Fruit fly (Drosophila melanogaster) whole organism, embryonic: ENCODE results near the gene dre4.

Experiments
- Abd-B ChIP-seq: fragments of 200-800 bp; sonication (Bioruptor generic); optimal IDR thresholded peaks from 2 replicates; lab custom pipeline; 2018; ENCODE audit warnings: missing biosample characterization, mild to moderate bottlenecking, missing genetic modification characterization, moderate library complexity
- Aef1 ChIP-seq: fragments of 200-800 bp; sonication (Bioruptor generic); IDR thresholded peaks from 3 replicates; pipeline ENCODE4 v1.3.6; 2022; ENCODE audit warnings: missing biosample characterization, missing genetic modification characterization
- CG10366 ChIP-seq: fragments of 200-800 bp; sonication (Bioruptor generic); IDR thresholded peaks from 2 replicates; pipeline ENCODE4 v1.3.6; 2022; ENCODE audit warnings: missing biosample characterization, missing genetic modification characterization
- CG10565 ChIP-seq: fragments of 200-800 bp; sonication (Bioruptor generic); optimal IDR thresholded peaks from 3 replicates; lab custom pipeline; 2016; ENCODE audit warnings: missing biosample characterization, mild to moderate bottlenecking, missing genetic modification characterization
- CG10959 ChIP-seq: fragments of 200-800 bp; sonication (Bioruptor generic); IDR thresholded peaks from 2 replicates; pipeline ENCODE4 v1.3.6; 2022; ENCODE audit warnings: missing biosample characterization, missing genetic modification characterization
- CG11723 ChIP-seq: fragments of 200-800 bp; sonication (Bioruptor generic); optimal IDR thresholded peaks from 2 replicates; lab custom pipeline; 2017; ENCODE audit warnings: missing biosample characterization, mild to moderate bottlenecking, missing genetic modification characterization
- CG14014 ChIP-seq: fragments of 200-800 bp; sonication (Bioruptor generic); IDR thresholded peaks from 2 replicates; pipeline ENCODE4 v1.3.6; 2022; ENCODE audit warnings: missing biosample characterization, missing genetic modification characterization
- CG1529 ChIP-seq: fragments of 200-800 bp; sonication (Bioruptor generic); optimal IDR thresholded peaks from 3 replicates; lab custom pipeline; 2018; ENCODE audit warnings: missing biosample characterization, missing genetic modification characterization
- CG15514 ChIP-seq: fragments of 200-800 bp; sonication (Bioruptor generic); optimal IDR thresholded peaks from 3 replicates; lab custom pipeline; 2017; ENCODE audit warnings: missing biosample characterization, missing genetic modification characterization, mild to moderate bottlenecking, moderate library complexity, missing genetic modification reagents
- CG3847 ChIP-seq: fragments of 200-800 bp; sonication (Bioruptor generic); IDR thresholded peaks from 2 replicates; pipeline ENCODE4 v1.3.6; 2022; ENCODE audit warnings: missing biosample characterization, missing genetic modification characterization
- CG4617 ChIP-seq: fragments of 200-800 bp; sonication (Bioruptor generic); optimal IDR thresholded peaks from 3 replicates; lab custom pipeline; 2016; ENCODE audit warnings: missing biosample characterization, missing genetic modification characterization, borderline replicate concordance
- CG6765 ChIP-seq: fragments of 200-800 bp; sonication (Bioruptor generic); optimal IDR thresholded peaks from 3 replicates; lab custom pipeline; 2017; ENCODE audit warnings: missing biosample characterization, mild to moderate bottlenecking, missing genetic modification characterization
- CG7372 ChIP-seq: fragments of 200-800 bp; sonication (Bioruptor generic); IDR thresholded peaks from 2 replicates; pipeline ENCODE4 v1.3.6; 2022; ENCODE audit warnings: missing biosample characterization, missing genetic modification characterization
- CG8290 ChIP-seq, 3 experiments: fragments of 200-800 bp; sonication (Bioruptor generic); optimal IDR thresholded peaks; 2 replicates each; lab custom pipeline; 2016 to 2019; ENCODE audit warnings: missing biosample characterization in 3 of 3, missing genetic modification characterization in 3 of 3, mild to moderate bottlenecking in 2 of 3, moderate library complexity in 1 of 3
- CG8478 ChIP-seq: fragments of >200 bp; optimal IDR thresholded peaks from 2 replicates; lab custom pipeline; 2018
- CG8765 ChIP-seq: fragments of 200-800 bp; sonication (Bioruptor generic); IDR thresholded peaks from 2 replicates; pipeline ENCODE4 v1.3.6; 2022; ENCODE audit warnings: missing biosample characterization, missing genetic modification characterization
- CG9727 ChIP-seq: fragments of 200-800 bp; sonication (Bioruptor generic); optimal IDR thresholded peaks from 3 replicates; lab custom pipeline; 2017; ENCODE audit warnings: missing biosample characterization, mild to moderate bottlenecking, missing genetic modification characterization
- D ChIP-seq, 2 experiments: fragments of 200-800 bp in 1 of 2; fragments of >200 bp in 1 of 2; sonication (Bioruptor generic) in 1 of 2; optimal IDR thresholded peaks; 2 replicates in 1 of 2; 3 replicates in 1 of 2; lab custom pipeline; 2017; ENCODE audit warnings: mild to moderate bottlenecking in 1 of 2, missing biosample characterization in 1 of 2, missing genetic modification characterization in 1 of 2, missing genetic modification reagents in 1 of 2
- E2f2 ChIP-seq: fragments of 200-800 bp; sonication (Bioruptor generic); IDR thresholded peaks from 2 replicates; pipeline ENCODE4 v1.3.6; 2022; ENCODE audit warnings: missing biosample characterization, missing genetic modification characterization
- HLH4C ChIP-seq: fragments of 200-800 bp; sonication (Bioruptor generic); IDR thresholded peaks from 3 replicates; pipeline ENCODE4 v1.3.6; 2022; ENCODE audit warnings: missing biosample characterization, missing genetic modification characterization; ENCODE audit not compliant: partially characterized antibody
- HLHmδ ChIP-seq: fragments of 200-800 bp; sonication (Bioruptor generic); optimal IDR thresholded peaks from 2 replicates; lab custom pipeline; 2018; ENCODE audit warnings: missing biosample characterization, mild to moderate bottlenecking, missing genetic modification characterization, moderate library complexity
- HmgZ ChIP-seq: fragments of 200-800 bp; sonication (Bioruptor generic); optimal IDR thresholded peaks from 2 replicates; lab custom pipeline; 2018; ENCODE audit warnings: missing biosample characterization, mild to moderate bottlenecking, missing genetic modification characterization
- Hr51 ChIP-seq, 2 experiments: fragments of 200-800 bp; sonication (Bioruptor generic); optimal IDR thresholded peaks; 2 replicates in 1 of 2; 3 replicates in 1 of 2; lab custom pipeline; 2016 to 2018; ENCODE audit warnings: missing biosample characterization in 2 of 2, missing genetic modification characterization in 2 of 2, mild to moderate bottlenecking in 1 of 2, moderate library complexity in 1 of 2
- MBD-R2 ChIP-seq: fragments of 200-800 bp; sonication (Bioruptor generic); IDR thresholded peaks from 2 replicates; pipeline ENCODE4 v1.3.6; 2022; ENCODE audit warnings: missing biosample characterization, missing genetic modification characterization
- Mad ChIP-seq: fragments of 200-800 bp; sonication (Bioruptor generic); optimal IDR thresholded peaks from 2 replicates; lab custom pipeline; 2016; ENCODE audit warnings: missing biosample characterization, missing genetic modification characterization
- NC2β ChIP-seq: fragments of 200-800 bp; sonication (Bioruptor generic); optimal IDR thresholded peaks from 2 replicates; lab custom pipeline; 2016; ENCODE audit warnings: missing biosample characterization, missing genetic modification characterization
- Stat92E ChIP-seq, 3 experiments: fragments of >200 bp in 2 of 3; fragments of 200-800 bp in 1 of 3; sonication (Bioruptor generic) in 1 of 3; optimal IDR thresholded peaks; 2 replicates each; lab custom pipeline; 2017 to 2019; ENCODE audit warnings: missing biosample characterization in 3 of 3, missing genetic modification characterization in 3 of 3, mild to moderate bottlenecking in 1 of 3, moderate library complexity in 1 of 3
- TFAM ChIP-seq: fragments of 200-800 bp; sonication (Bioruptor generic); optimal IDR thresholded peaks from 2 replicates; lab custom pipeline; 2017; ENCODE audit warnings: missing biosample characterization, missing genetic modification characterization, inconsistent platforms
- cwo ChIP-seq: fragments of 200-800 bp; sonication (Bioruptor generic); optimal IDR thresholded peaks from 3 replicates; lab custom pipeline; 2017; ENCODE audit warnings: missing biosample characterization, missing genetic modification characterization, mild to moderate bottlenecking, moderate library complexity, missing genetic modification reagents
- fu2 ChIP-seq: fragments of 200-800 bp; sonication (Bioruptor generic); optimal IDR thresholded peaks from 2 replicates; lab custom pipeline; 2016; ENCODE audit warnings: missing biosample characterization, missing genetic modification characterization
- gce ChIP-seq: fragments of 200-800 bp; sonication (Bioruptor generic); IDR thresholded peaks from 3 replicates; pipeline ENCODE4 v1.3.6; 2022; ENCODE audit warnings: missing biosample characterization, missing genetic modification characterization
- her ChIP-seq: fragments of 200-800 bp; sonication (Bioruptor generic); optimal IDR thresholded peaks from 2 replicates; lab custom pipeline; 2016; ENCODE audit warnings: missing biosample characterization, missing genetic modification characterization
- ind ChIP-seq: fragments of 200-800 bp; sonication (Bioruptor generic); optimal IDR thresholded peaks from 3 replicates; lab custom pipeline; 2016; ENCODE audit warnings: missing biosample characterization, missing genetic modification characterization
- lmd ChIP-seq: fragments of 200-800 bp; sonication (Bioruptor generic); IDR thresholded peaks from 2 replicates; pipeline ENCODE4 v1.3.6; 2022; ENCODE audit warnings: missing biosample characterization, missing genetic modification characterization
- mam ChIP-seq: fragments of 200-800 bp; sonication (Bioruptor generic); optimal IDR thresholded peaks from 3 replicates; lab custom pipeline; 2016; ENCODE audit warnings: missing biosample characterization, missing genetic modification characterization
- mirr ChIP-seq: fragments of 200-800 bp; sonication (Bioruptor generic); optimal IDR thresholded peaks from 3 replicates; lab custom pipeline; 2018; ENCODE audit warnings: missing biosample characterization, mild to moderate bottlenecking, missing genetic modification characterization
- mld ChIP-seq: fragments of 200-800 bp; sonication (Bioruptor generic); IDR thresholded peaks from 3 replicates; pipeline ENCODE4 v1.3.6; 2022; ENCODE audit warnings: missing biosample characterization, missing genetic modification characterization; ENCODE audit not compliant: partially characterized antibody
- nerfin-2 ChIP-seq: fragments of 200-800 bp; sonication (Bioruptor generic); IDR thresholded peaks from 2 replicates; pipeline ENCODE4 v1.3.6; 2022; ENCODE audit warnings: missing biosample characterization, missing genetic modification characterization; ENCODE audit not compliant: partially characterized antibody
- ranshi ChIP-seq: fragments of 200-800 bp; sonication (Bioruptor generic); IDR thresholded peaks from 2 replicates; pipeline ENCODE4 v1.3.6; 2022; ENCODE audit warnings: missing biosample characterization, missing genetic modification characterization
- ro ChIP-seq: fragments of 200-800 bp; sonication (Bioruptor generic); IDR thresholded peaks from 2 replicates; pipeline ENCODE4 v1.3.6; 2022; ENCODE audit warnings: missing biosample characterization, missing genetic modification characterization
- row ChIP-seq: fragments of 200-800 bp; sonication (Bioruptor generic); IDR thresholded peaks from 3 replicates; pipeline ENCODE4 v1.3.6; 2022; ENCODE audit warnings: missing biosample characterization, missing genetic modification characterization
- sisA ChIP-seq: fragments of 200-800 bp; sonication (Bioruptor generic); IDR thresholded peaks from 2 replicates; pipeline ENCODE4 v1.3.6; 2022; ENCODE audit warnings: missing biosample characterization, missing genetic modification characterization
- stc ChIP-seq: fragments of 200-800 bp; sonication (Bioruptor generic); IDR thresholded peaks from 2 replicates; pipeline ENCODE4 v1.3.6; 2022; ENCODE audit warnings: missing biosample characterization, missing genetic modification characterization
- tll ChIP-seq, 2 experiments: fragments of 200-800 bp in 1 of 2; fragments of >200 bp in 1 of 2; sonication (Bioruptor generic) in 1 of 2; optimal IDR thresholded peaks; 2 replicates each; lab custom pipeline; 2017 to 2019; ENCODE audit warnings: missing biosample characterization in 2 of 2, missing genetic modification characterization in 2 of 2, mild to moderate bottlenecking in 1 of 2, moderate library complexity in 1 of 2
- tna ChIP-seq: fragments of 200-800 bp; sonication (Bioruptor generic); IDR thresholded peaks from 2 replicates; pipeline ENCODE4 v1.3.6; 2022; ENCODE audit warnings: missing biosample characterization, missing genetic modification characterization; ENCODE audit not compliant: partially characterized antibody
- trem ChIP-seq: fragments of 200-800 bp; optimal IDR thresholded peaks from 3 replicates; lab custom pipeline; 2019; ENCODE audit warnings: missing biosample characterization, mild to moderate bottlenecking, missing genetic modification characterization, moderate library complexity
- usp ChIP-seq: fragments of >200 bp; optimal IDR thresholded peaks from 2 replicates; lab custom pipeline; 2017; ENCODE audit warnings: missing biosample characterization, missing genetic modification characterization
- wdn ChIP-seq: fragments of 200-800 bp; sonication (Bioruptor generic); IDR thresholded peaks from 2 replicates; pipeline ENCODE4 v1.3.6; 2022; ENCODE audit warnings: missing biosample characterization, missing genetic modification characterization
- yki ChIP-seq: fragments of >200 bp; optimal IDR thresholded peaks from 3 replicates; lab custom pipeline; 2018

Gene dre4

dm6 chr3L:1861794-1862447 is 14.2 kb downstream of the dre4 start, which contains the start of gene Rap1 (continued):
- TF ChIP-seq lmd (GFP tag; lab: Robert Waterston, UW) (peak; percentile 78; the same call in 1 of the 2 replicates), Hr51 (GFP tag; optimal IDR thresholded peaks at IDR 0.05; lab: Kevin White, UChicago) (peak in 1 of 2 experiments; percentile 39), Mad (GFP tag; lab: Kevin White, UChicago) (peak; percentile 2), CG8478 (lab: Kevin White, UChicago) (peak; percentile 47), CG1529 (GFP tag; lab: Kevin White, UChicago) (no peak), CG4617 (peak; percentile 95), CG6765 (GFP tag; lab: Kevin White, UChicago) (no peak), Stat92E (GFP tag; optimal IDR thresholded peaks at IDR 0.05; lab: Kevin White, UChicago) (no peak), ranshi (GFP tag; lab: Robert Waterston, UW) (peak; percentile 76), HLHmδ (GFP tag; lab: Kevin White, UChicago) (no peak), CG11723 (GFP tag; lab: Kevin White, UChicago) (peak; percentile 32), CG14014 (GFP tag; lab: Robert Waterston, UW) (peak; percentile 53), CG8765 (GFP tag; lab: Robert Waterston, UW) (peak; percentile 69), CG8290 (GFP tag; optimal IDR thresholded peaks at IDR 0.05; lab: Kevin White, UChicago) (peak; percentile 85), CG8290 (tag; optimal IDR thresholded peaks at IDR 0.05; lab: Kevin White, UChicago) (peak in 1 of 2 experiments; percentile 55), usp (no peak), gce (no peak), MBD-R2 (peak; percentile 78), fu2 (GFP tag; lab: Kevin White, UChicago) (peak; percentile 29), her (GFP tag; lab: Kevin White, UChicago) (peak; percentile 53), NC2β (GFP tag; lab: Kevin White, UChicago) (peak; percentile 36), HmgZ (peak; percentile 15), ind (GFP tag; lab: Kevin White, UChicago) (peak; percentile 49), TFAM (GFP tag; lab: Kevin White, UChicago) (no peak), CG7372 (GFP tag; lab: Robert Waterston, UW) (peak; percentile 44; the same call in 1 of the 2 replicates), D (optimal IDR thresholded peaks at IDR 0.05; lab: Kevin White, UChicago) (no peak), D (GFP tag; optimal IDR thresholded peaks at IDR 0.05; lab: Kevin White, UChicago) (peak; percentile 20), CG3847 (GFP tag; lab: Robert Waterston, UW) (peak; percentile 87), Aef1 (peak; percentile 74), row (GFP tag; lab: Robert Waterston, UW) (peak; percentile 93), CG10366 (peak; percentile 75), CG10565 (GFP tag; lab: Kevin White, UChicago) (no peak), CG15514 (GFP tag; lab: Kevin White, UChicago) (peak; percentile 86), Abd-B (GFP tag; lab: Kevin White, UChicago) (peak; percentile 32), stc (GFP tag; lab: Robert Waterston, UW) (no peak), sisA (GFP tag; lab: Robert Waterston, UW) (peak; percentile 61), mld (peak; percentile 88), CG10959 (peak; percentile 58), nerfin-2 (GFP tag; lab: Robert Waterston, UW) (peak; percentile 81), CG9727 (peak; percentile 86), wdn (GFP tag; lab: Robert Waterston, UW) (peak; percentile 51; the same call in 1 of the 2 replicates), ro (GFP tag; lab: Robert Waterston, UW) (no peak), HLH4C (GFP tag; lab: Robert Waterston, UW) (peak; percentile 90), yki (lab: Kevin White, UChicago) (no peak), tll (GFP tag; optimal IDR thresholded peaks at IDR 0.05; lab: Kevin White, UChicago) (no peak), tna (GFP tag; lab: Robert Waterston, UW) (peak; percentile 79; the same call in 1 of the 2 replicates), cwo (GFP tag; lab: Kevin White, UChicago) (peak; percentile 6), trem (tag; lab: Kevin White, UChicago) (peak; percentile 53), mirr (GFP tag; lab: Kevin White, UChicago) (peak; percentile 53), E2f2 (GFP tag; lab: Robert Waterston, UW) (peak; percentile 53), mam (peak; percentile 81)
